Fruit fly (Drosophila melanogaster): ENCODE measurements around the gene Alg1.

Alg1 gene

DNA sequence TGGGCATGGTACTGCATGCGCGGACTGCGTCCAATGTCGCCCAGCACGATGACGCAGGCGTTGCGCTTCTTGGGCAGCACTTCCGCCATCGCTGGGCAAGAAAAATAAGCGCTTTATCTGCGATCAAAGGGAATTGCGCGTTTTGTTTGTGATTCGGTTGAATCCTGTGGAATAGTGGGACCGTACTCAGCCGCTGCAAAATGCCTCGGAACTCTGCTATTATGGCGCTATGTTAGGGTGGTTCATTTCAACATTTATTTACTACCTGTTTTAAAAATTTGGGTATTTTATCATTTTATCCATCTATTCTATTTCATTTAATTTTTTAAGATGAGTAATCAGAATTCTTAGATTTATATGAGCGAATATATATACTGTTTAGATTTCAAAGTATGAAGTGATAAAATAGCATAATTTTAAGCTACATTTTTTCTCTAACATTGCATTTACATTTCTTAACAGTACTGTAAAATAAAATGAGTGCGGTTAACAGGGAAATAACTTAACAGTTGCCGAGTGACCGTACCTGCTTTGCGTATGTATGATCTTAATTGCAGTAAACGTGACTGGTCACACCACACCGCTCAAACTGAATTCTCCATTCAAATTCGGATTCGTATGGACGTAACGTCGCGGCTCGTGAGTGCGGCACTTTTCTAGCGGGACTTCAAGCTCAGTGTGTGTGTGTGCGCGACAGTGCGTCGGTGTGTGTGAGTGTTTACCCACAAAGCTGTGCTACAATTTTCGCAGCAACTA, at the start of gene Alg1, which contains the start of gene tinc:
Gene Alg1 (minus strand): TSS at position 184 of the 756 bp plus-strand sequence.
Gene tinc (plus strand): TSS at position 591 of the 756 bp plus-strand sequence.
- TF ChIP-seq CTCF (optimal IDR thresholded peaks at IDR 0.05), result no peak
- TF ChIP-seq CG8478 (optimal IDR thresholded peaks at IDR 0.05), result no peak

DNA sequence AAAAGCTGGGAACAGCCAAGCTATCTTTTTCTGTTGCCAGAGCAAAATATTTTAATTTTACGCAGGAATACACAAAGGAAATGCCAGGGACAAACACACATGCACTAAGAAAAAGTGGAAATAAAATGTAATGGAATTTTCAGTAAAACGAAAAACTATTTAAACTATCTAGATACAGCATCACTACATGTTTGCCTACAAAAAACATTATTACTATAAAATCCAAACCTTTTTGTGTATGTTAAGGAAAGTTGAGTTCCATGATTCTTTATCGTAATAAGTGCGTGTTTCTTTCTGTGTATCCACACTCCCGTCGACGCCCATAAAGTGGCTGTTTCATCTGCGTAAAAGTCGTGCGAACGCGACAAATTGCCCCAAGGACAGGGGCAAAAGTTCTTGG, 38.2 kb upstream of the Alg1 start:
- TF ChIP-seq CG8478 (optimal IDR thresholded peaks at IDR 0.05) (no peak), CTCF (optimal IDR thresholded peaks at IDR 0.05) (no peak)

DNA sequence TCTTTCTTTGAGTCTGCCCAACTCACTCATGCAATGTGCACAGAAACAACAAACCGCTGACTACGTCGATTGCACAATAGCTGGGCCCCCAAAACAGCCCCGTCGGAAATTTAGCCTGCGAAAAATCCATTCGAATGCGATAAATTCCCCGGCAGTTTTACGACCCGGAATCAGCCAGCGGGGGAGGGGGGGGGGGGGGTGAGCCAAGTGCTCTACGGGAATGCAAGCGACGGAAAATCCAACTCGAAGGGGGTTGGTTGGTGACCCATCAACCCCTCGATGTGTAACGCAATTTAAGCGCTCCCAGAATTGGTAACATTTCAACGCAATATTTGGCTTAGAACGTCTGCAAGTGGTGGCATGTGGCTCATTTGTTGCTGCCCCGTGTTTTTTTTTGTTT, 36.0 kb upstream of the Alg1 start:
- TF ChIP-seq CTCF (optimal IDR thresholded peaks at IDR 0.05), result no peak
- no peak for TF ChIP-seq CG8478 (optimal IDR thresholded peaks at IDR 0.05)

DNA sequence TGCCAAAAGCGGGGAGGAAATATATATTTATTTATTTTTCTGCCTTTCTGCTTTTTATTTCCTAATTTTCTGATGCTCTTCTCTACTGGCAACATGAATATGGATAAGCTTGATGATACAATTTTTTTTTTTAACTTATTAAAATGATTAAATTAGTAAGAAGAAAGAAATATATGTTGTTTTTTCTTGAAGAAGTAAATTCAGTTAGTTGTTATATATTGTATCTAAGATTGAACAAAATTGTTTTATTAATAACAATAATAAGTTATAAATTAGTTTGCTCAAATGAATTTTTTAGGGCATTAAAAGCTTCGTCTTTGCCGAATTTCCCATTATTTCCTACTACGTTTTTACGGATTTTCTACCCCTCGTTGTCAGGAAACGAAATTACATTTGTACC, 19.6 kb upstream of the Alg1 start:
- TF ChIP-seq CTCF (optimal IDR thresholded peaks at IDR 0.05) (no peak), CG8478 (optimal IDR thresholded peaks at IDR 0.05) (no peak)

DNA sequence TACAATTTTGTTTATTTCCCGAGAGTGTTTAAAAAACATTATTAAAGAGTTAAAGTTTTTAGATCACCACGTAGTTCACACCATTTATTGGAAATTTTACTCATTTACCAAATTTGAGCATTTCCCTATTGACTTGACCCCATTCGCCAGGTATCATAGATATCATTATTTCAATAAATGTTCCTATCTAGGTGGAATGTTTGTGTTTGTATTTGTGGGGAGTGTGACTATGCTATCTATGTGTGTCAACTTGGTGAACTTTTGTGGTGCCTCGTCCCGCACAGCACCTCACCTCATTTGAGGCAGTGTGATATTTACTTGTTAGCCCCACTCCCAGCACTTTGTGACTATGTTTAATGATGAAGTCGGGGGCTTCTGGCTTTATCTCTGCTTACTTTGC, 17.7 kb upstream of the Alg1 start:
- TF ChIP-seq CG8478 (optimal IDR thresholded peaks at IDR 0.05) (no peak), CTCF (optimal IDR thresholded peaks at IDR 0.05) (no peak)

DNA sequence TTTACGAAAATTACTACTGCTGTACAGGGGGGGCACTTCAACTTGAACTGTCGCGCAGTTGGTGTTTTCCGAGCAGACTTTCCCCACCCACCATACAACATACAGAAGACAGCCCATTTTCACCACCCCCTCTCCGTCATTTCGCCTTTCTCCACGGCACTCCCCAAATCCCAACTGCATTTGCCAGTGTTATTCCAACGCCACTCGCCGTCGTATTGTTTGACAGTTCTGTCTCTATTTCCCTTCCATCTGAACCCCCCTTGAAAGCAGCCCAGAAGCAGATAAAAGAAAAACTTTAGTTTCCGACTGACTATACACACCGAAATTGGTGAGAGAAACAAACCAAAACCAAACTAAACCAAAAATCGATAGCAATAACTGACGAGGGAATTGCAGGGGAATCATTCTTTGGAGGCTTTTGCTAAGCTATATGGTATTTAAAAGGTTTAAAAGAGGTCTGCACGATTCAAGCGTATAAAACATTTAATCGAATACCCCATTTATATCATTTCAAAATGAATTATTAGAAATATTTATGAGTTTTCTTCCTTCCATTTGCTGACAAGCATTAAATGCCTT, 16.2 kb upstream of the Alg1 start:
- TF ChIP-seq CTCF (optimal IDR thresholded peaks at IDR 0.05), result no peak
- no peak for TF ChIP-seq CG8478 (optimal IDR thresholded peaks at IDR 0.05)

DNA sequence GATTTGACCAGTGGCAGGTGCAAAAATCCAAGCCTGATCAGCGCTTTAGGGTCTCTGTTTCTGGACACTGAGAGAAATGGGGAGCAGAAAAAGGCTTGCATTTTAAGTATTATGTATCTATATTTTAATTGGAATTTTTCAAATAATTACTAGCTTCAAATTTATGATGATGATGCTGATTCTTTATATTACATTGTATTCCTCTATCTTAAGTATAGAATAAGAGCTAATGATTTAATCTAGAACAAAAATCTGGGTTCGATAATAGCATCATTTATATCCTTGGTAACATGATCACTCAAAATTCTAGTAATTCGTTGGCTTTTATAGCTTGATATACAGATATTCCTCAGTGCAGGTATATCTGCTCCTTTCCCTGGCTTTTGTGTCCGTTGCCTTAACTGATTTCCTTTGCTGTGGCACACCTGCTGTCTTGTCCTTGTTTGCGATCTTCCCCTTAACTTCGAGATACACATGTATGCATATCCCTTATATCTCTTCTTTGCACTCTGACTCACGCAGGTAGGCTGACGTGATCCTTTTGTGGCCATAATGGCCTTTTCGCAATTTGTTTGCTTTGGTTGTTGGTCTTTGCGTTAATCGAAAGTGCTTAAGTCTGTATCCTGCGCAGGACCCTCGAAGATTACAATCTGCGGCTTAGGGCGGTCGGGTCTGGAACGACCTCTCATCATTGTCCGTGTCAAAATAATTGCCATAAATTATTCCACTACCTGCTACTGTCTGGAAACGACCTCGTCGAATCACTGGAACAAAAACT, 15.1 kb upstream of the Alg1 start:
- TF ChIP-seq CTCF (optimal IDR thresholded peaks at IDR 0.05) (no peak), CG8478 (optimal IDR thresholded peaks at IDR 0.05) (no peak)

DNA sequence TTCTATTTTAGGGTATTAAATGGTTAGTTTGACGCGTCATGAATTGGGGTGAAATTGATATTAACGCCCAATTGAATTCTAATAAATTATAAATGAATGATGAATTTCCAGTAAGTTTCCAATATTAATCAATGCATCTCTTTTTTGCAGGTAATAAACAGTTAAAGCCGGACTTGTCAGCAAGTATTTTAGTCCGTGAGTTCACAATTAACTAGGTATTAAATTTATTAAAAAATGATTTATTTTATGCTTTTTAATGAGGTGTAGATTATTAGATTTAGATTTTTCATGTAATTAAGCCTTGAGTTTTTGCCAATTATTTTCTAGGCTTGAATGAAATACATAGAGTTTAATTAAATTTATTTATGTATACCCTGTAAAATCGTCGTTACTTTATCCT, 10.8 kb upstream of the Alg1 start:
- TF ChIP-seq CTCF (optimal IDR thresholded peaks at IDR 0.05), result no peak
- TF ChIP-seq CG8478 (optimal IDR thresholded peaks at IDR 0.05), result no peak

DNA sequence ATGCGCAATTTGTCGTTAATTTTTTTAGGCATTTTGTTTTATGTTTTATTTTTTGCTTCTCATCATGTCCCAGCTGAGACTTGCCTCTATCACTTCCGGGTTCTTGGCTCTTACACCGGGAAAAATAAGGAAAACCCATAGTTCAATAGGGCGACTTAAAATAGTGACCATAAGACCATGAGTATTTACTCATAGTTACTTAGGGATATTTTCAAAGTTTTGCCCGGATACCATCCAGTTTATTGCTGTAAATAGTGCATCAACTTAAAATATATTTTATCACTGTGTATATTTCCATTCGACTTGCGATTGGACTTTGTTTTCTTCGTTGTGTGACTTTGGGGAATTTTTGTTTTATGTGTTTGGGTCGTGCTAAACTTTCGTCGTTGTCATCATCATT, 7.9 kb upstream of the Alg1 start:
- no peak for TF ChIP-seq CG8478 (optimal IDR thresholded peaks at IDR 0.05)
- TF ChIP-seq CTCF (optimal IDR thresholded peaks at IDR 0.05), result no peak

DNA sequence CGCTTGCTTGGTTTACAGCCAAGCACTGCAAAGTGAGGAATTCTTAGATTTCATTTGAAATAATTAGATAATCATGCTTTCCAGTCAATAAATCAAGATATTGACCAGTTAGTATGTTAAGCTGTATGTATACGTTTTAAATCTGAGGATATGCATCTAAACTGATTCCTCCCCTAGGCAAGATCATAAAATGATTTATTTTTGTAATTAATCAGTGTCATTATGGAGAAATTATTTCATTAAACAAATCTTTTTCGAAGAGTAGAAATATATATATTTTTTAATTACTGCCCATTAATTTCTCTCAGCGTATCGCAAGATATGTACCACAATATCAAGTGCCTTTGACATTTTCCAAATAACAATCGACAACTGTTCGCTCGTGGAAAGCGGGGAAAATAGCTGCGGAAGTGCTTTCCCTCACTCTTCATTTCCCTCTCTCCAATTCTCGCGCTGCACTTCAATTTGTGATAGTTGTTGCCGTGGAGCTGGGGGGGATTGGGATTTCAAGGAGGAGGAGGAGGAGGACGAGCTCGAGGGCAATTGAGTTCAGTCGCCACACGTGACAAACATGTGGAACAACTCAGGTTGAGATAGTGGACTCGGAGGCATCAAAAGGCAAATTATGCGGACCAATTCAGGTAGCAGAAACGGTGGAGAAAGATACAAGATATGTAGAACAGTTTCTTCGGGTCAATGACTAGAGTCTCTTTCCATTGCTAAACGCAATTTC, 3.4 kb upstream of the Alg1 start:
- no peak for TF ChIP-seq CTCF (optimal IDR thresholded peaks at IDR 0.05)
- TF ChIP-seq CG8478 (optimal IDR thresholded peaks at IDR 0.05), result no peak

DNA sequence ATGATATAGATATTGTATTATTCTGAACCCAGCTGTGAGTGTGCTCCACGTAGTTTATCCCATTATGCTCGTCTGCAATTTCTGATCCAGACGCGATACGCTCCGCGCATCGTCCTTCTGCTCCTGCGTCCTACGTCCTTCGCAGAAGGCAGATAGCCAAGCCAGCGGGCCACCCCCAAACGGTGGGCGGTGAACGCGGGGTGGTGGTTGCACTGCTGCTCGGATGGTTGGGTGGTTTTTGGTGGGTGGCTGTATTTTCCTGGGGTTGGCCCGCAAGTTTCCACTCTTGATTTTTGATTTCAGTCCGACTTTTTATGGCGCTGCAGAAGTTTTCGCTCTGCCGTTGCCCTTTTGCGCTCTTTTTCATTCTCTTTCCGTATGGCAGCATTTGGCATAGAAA, 1.5 kb upstream of the Alg1 start:
- TF ChIP-seq CG8478 (optimal IDR thresholded peaks at IDR 0.05) (no peak), CTCF (optimal IDR thresholded peaks at IDR 0.05) (no peak)

DNA sequence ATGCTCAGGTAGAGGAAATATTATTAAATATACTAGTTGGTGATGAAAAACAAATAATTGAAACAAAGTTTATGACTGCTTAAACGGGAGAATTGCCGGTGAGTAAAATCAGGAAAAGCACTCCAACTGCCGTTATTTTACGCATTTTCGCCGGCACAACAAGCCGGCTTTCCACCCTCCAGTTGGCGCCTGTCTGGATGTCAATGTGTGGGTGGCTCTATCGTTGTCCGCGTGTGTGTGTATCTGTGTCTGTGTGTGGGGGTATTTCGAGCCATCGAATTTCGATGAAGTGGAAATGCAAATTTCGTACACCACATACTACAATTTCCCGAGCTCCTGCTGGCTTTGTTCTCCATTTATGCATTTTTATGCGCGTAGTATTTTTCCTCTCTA, 769 bp upstream of the Alg1 start:
- TF ChIP-seq CG8478 (optimal IDR thresholded peaks at IDR 0.05), result no peak

DNA sequence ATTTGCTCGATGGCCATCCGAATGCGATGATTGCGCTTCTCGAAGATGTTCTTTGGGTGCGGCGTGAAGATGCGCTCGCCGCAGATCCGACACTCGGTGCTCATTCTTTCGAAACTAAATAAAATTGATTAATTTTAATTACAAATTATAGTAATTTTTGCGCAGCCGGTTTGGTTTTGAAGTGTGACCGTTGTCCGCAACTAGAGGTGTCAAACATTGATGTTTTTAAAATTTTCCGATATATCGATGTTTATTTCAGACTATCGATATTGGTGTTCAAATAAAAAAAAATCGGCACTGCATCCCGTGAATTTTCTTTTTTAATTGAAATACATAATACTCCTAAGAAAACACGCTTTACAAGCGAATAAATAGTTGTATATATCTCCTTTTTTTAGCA, 1.9 kb downstream of the Alg1 start, which contains the start of gene Odj:
Gene Odj (minus strand): TSS at position 209 of the 400 bp plus-strand sequence.
- TF ChIP-seq CTCF (optimal IDR thresholded peaks at IDR 0.05), result no peak
- no peak for TF ChIP-seq CG8478 (optimal IDR thresholded peaks at IDR 0.05)

DNA sequence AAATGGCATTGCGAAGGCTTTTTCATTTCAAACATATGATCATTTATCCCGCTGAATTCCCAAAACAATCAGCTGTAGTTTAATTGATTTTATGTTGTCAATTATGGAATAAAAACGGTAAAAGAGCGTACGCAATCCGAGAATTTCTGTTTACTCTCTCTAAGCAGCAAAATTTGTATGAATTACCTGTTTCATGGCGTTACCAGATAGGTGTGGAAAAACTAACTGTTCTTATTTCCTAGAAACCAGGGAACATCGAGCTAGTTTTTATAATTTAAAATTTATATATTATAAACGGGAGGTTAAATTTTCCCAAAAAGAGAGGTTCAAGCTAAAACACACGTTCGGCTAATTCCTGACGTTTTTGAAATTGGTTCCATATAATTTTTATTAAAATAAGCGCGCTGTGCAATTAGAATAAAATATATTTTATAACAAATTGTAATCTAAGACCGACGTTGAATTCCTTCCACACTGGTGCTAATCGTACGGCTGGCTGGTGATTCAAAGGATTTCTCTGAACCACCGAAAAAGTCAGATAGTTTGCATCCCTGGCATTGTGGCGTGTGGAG, 3.8 kb downstream of the Alg1 start, which contains the start of gene CG17801:
Gene CG17801 (minus strand): TSS at position 51 of the 572 bp plus-strand sequence.
- no peak for TF ChIP-seq CG8478 (optimal IDR thresholded peaks at IDR 0.05)
- TF ChIP-seq CTCF (optimal IDR thresholded peaks at IDR 0.05), result no peak

DNA sequence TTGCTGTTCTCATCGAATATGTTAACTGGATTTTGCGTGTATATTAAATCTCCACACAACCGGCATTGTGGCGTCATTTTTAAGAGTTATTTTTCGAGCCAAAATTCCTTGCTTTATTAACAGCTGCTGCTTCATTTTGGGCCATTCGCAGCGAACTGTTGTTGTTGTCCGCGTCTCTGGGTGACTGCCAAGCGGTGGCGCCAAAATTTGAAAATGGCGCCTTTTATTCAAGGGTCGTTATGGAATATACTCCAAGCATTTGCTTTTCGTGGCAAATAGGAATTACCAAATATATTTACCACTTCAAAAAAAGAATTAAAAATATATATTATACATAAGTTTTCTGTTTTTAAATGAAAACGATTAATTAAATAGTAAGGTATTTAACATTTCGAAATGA, 5.8 kb downstream of the Alg1 start, which contains the start of gene Nnk:
Gene Nnk (minus strand): TSS at position 158 of the 400 bp plus-strand sequence.
- TF ChIP-seq CTCF (optimal IDR thresholded peaks at IDR 0.05) (peak in 1 of 2 experiments; percentile 15), CG8478 (optimal IDR thresholded peaks at IDR 0.05) (no peak)

Data from S2 (cell line).